Fruit fly (Drosophila melanogaster) whole organism, embryonic: ENCODE results near the gene CG5498.
A peak's percentile ranks its signal among the peaks of the same experiment; 100 is the strongest.

Experiments used
- BEAF-32 ChIP-seq: fragments of 200-800 bp; sonication (Bioruptor generic); optimal IDR thresholded peaks from 3 replicates; lab custom pipeline; 2017; ENCODE audit warnings: missing biosample characterization, missing genetic modification characterization, mild to moderate bottlenecking, moderate library complexity, missing genetic modification reagents
- Blimp-1 ChIP-seq: fragments of 200-800 bp; sonication (Bioruptor generic); optimal IDR thresholded peaks from 3 replicates; lab custom pipeline; 2018; ENCODE audit warnings: missing biosample characterization, missing genetic modification characterization, mild to moderate bottlenecking, moderate library complexity, missing genetic modification reagents
- CG11093 ChIP-seq: fragments of 200-800 bp; sonication (Bioruptor generic); IDR thresholded peaks from 3 replicates; pipeline ENCODE4 v1.3.6; 2022; ENCODE audit warnings: missing biosample characterization, missing genetic modification characterization
- CG11456 ChIP-seq: fragments of 200-800 bp; sonication (Bioruptor generic); IDR thresholded peaks from 3 replicates; pipeline ENCODE4 v1.3.6; 2022; ENCODE audit warnings: missing biosample characterization, missing genetic modification characterization
- CG12236 ChIP-seq: fragments of 200-800 bp; sonication (Bioruptor generic); optimal IDR thresholded peaks from 2 replicates; lab custom pipeline; 2016; ENCODE audit warnings: missing biosample characterization, missing genetic modification characterization
- CG12942 ChIP-seq: fragments of 200-800 bp; sonication (Bioruptor generic); optimal IDR thresholded peaks from 3 replicates; lab custom pipeline; 2016; ENCODE audit warnings: missing biosample characterization, missing genetic modification characterization
- CG13424 ChIP-seq: fragments of 200-800 bp; sonication (Bioruptor generic); optimal IDR thresholded peaks from 2 replicates; lab custom pipeline; 2019; ENCODE audit warnings: missing biosample characterization, mild to moderate bottlenecking, missing genetic modification characterization, moderate library complexity
- CG15696 ChIP-seq: fragments of 200-800 bp; sonication (Bioruptor generic); optimal IDR thresholded peaks from 2 replicates; lab custom pipeline; 2019; ENCODE audit warnings: missing biosample characterization, mild to moderate bottlenecking, missing genetic modification characterization, moderate library complexity
- CG1603 ChIP-seq: fragments of 200-800 bp; sonication (Bioruptor generic); optimal IDR thresholded peaks from 2 replicates; lab custom pipeline; 2019; ENCODE audit warnings: missing biosample characterization, mild to moderate bottlenecking, missing genetic modification characterization, moderate library complexity
- CG16813 ChIP-seq: fragments of 200-800 bp; sonication (Bioruptor generic); IDR thresholded peaks from 3 replicates; pipeline ENCODE4 v1.3.6; 2022; ENCODE audit warnings: missing biosample characterization, missing genetic modification characterization; ENCODE audit not compliant: partially characterized antibody
- CG17361 ChIP-seq: fragments of 200-800 bp; sonication (Bioruptor generic); IDR thresholded peaks from 3 replicates; pipeline ENCODE4 v1.3.6; 2022; ENCODE audit warnings: missing biosample characterization, missing genetic modification characterization
- CG2129 ChIP-seq: fragments of 200-800 bp; sonication (Bioruptor generic); IDR thresholded peaks from 2 replicates; pipeline ENCODE4 v1.3.6; 2022; ENCODE audit warnings: missing biosample characterization, missing genetic modification characterization; ENCODE audit not compliant: partially characterized antibody
- CG2875 ChIP-seq: fragments of 200-800 bp; sonication (Bioruptor generic); optimal IDR thresholded peaks from 2 replicates; lab custom pipeline; 2017; ENCODE audit warnings: missing biosample characterization, mild to moderate bottlenecking, missing genetic modification characterization, missing genetic modification reagents
- CG3065 ChIP-seq: fragments of 200-800 bp; sonication (Bioruptor generic); optimal IDR thresholded peaks from 2 replicates; lab custom pipeline; 2016; ENCODE audit warnings: missing biosample characterization, missing genetic modification characterization
- CG31388 ChIP-seq: fragments of 200-800 bp; sonication (Bioruptor generic); optimal IDR thresholded peaks from 2 replicates; lab custom pipeline; 2016; ENCODE audit warnings: missing biosample characterization, missing genetic modification characterization
- CG33557 ChIP-seq: fragments of 200-800 bp; sonication (Bioruptor generic); optimal IDR thresholded peaks from 2 replicates; lab custom pipeline; 2019; ENCODE audit warnings: missing biosample characterization, mild to moderate bottlenecking, missing genetic modification characterization, moderate library complexity
- CG6683 ChIP-seq: fragments of 200-800 bp; sonication (Bioruptor generic); optimal IDR thresholded peaks from 2 replicates; lab custom pipeline; 2017; ENCODE audit warnings: missing biosample characterization, mild to moderate bottlenecking, missing genetic modification characterization, missing genetic modification reagents
- CG9797 ChIP-seq: fragments of 200-800 bp; sonication (Bioruptor generic); optimal IDR thresholded peaks from 3 replicates; lab custom pipeline; 2018; ENCODE audit warnings: missing biosample characterization, mild to moderate bottlenecking, missing genetic modification characterization
- Chrac-16 ChIP-seq: fragments of 200-800 bp; sonication (Bioruptor generic); optimal IDR thresholded peaks from 3 replicates; lab custom pipeline; 2016; ENCODE audit warnings: missing biosample characterization, missing genetic modification characterization
- Elba2 ChIP-seq: fragments of 200-800 bp; sonication (Bioruptor generic); optimal IDR thresholded peaks from 3 replicates; lab custom pipeline; 2016; ENCODE audit warnings: missing biosample characterization, missing genetic modification characterization
- Hmr ChIP-seq: fragments of 200-800 bp; sonication (Bioruptor generic); optimal IDR thresholded peaks from 3 replicates; lab custom pipeline; 2017; ENCODE audit warnings: mild to moderate bottlenecking, missing biosample characterization, missing genetic modification reagents, missing genetic modification characterization
- Jarid2 ChIP-seq: fragments of 200-800 bp; sonication (Bioruptor generic); optimal IDR thresholded peaks from 3 replicates; lab custom pipeline; 2017; ENCODE audit warnings: mild to moderate bottlenecking, missing biosample characterization, missing genetic modification reagents, missing genetic modification characterization
- Max ChIP-seq: fragments of 200-800 bp; sonication (Bioruptor generic); optimal IDR thresholded peaks from 2 replicates; lab custom pipeline; 2016; ENCODE audit warnings: missing biosample characterization, mild to moderate bottlenecking, missing genetic modification characterization
- Mes4 ChIP-seq: fragments of 200-800 bp; sonication (Bioruptor generic); optimal IDR thresholded peaks from 2 replicates; lab custom pipeline; 2016; ENCODE audit warnings: missing biosample characterization, missing genetic modification characterization
- Myb ChIP-seq: fragments of 200-800 bp; sonication (Bioruptor generic); optimal IDR thresholded peaks from 2 replicates; lab custom pipeline; 2016; ENCODE audit warnings: missing biosample characterization, missing genetic modification characterization
- Nf-YA ChIP-seq: fragments of 200-800 bp; sonication (Bioruptor generic); IDR thresholded peaks from 2 replicates; pipeline ENCODE4 v1.3.6; 2022; ENCODE audit warnings: missing biosample characterization, missing genetic modification characterization
- Nf-YB ChIP-seq: fragments of 200-800 bp; sonication (Bioruptor generic); optimal IDR thresholded peaks from 3 replicates; lab custom pipeline; 2019; ENCODE audit warnings: missing biosample characterization, mild to moderate bottlenecking, missing genetic modification characterization, moderate library complexity
- Optix ChIP-seq: fragments of 200-800 bp; sonication (Bioruptor generic); IDR thresholded peaks from 3 replicates; pipeline ENCODE4 v1.3.6; 2022; ENCODE audit warnings: missing biosample characterization, missing genetic modification characterization
- PHDP ChIP-seq: fragments of 200-800 bp; sonication (Bioruptor generic); optimal IDR thresholded peaks from 3 replicates; lab custom pipeline; 2018; ENCODE audit warnings: missing biosample characterization, mild to moderate bottlenecking, missing genetic modification characterization, moderate library complexity
- Side ChIP-seq: fragments of 200-800 bp; sonication (Bioruptor generic); optimal IDR thresholded peaks from 2 replicates; lab custom pipeline; 2016; ENCODE audit warnings: missing biosample characterization, missing genetic modification characterization
- ac ChIP-seq: fragments of 200-800 bp; sonication (Bioruptor generic); optimal IDR thresholded peaks from 3 replicates; lab custom pipeline; 2017; ENCODE audit warnings: missing biosample characterization, mild to moderate bottlenecking, missing genetic modification characterization
- al ChIP-seq: fragments of 200-800 bp; sonication (Bioruptor generic); IDR thresholded peaks from 2 replicates; pipeline ENCODE4 v1.3.6; 2022; ENCODE audit warnings: missing biosample characterization, missing genetic modification characterization
- ase ChIP-seq: fragments of 200-800 bp; sonication (Bioruptor generic); IDR thresholded peaks from 3 replicates; pipeline ENCODE4 v1.3.6; 2022; ENCODE audit warnings: missing biosample characterization, missing genetic modification characterization
- br ChIP-seq: fragments of >200 bp; optimal IDR thresholded peaks from 2 replicates; lab custom pipeline; 2017
- cato ChIP-seq: fragments of 200-800 bp; sonication (Bioruptor generic); optimal IDR thresholded peaks from 2 replicates; lab custom pipeline; 2016; ENCODE audit warnings: missing biosample characterization, missing genetic modification characterization, borderline replicate concordance
- cg ChIP-seq: fragments of 200-800 bp; sonication (Bioruptor generic); optimal IDR thresholded peaks from 3 replicates; lab custom pipeline; 2019; ENCODE audit warnings: missing biosample characterization, mild to moderate bottlenecking, missing genetic modification characterization, moderate library complexity
- ci ChIP-seq: fragments of 200-800 bp; sonication (Bioruptor generic); IDR thresholded peaks from 3 replicates; pipeline ENCODE4 v1.3.6; 2022; ENCODE audit warnings: missing biosample characterization, missing genetic modification characterization
- esg ChIP-seq: fragments of 200-800 bp; sonication (Bioruptor generic); conservative IDR thresholded peaks from 2 replicates; pipeline ENCODE4 v1.3.6; 2022; ENCODE audit warnings: missing biosample characterization, missing genetic modification characterization
- gce ChIP-seq: fragments of 200-800 bp; sonication (Bioruptor generic); IDR thresholded peaks from 3 replicates; pipeline ENCODE4 v1.3.6; 2022; ENCODE audit warnings: missing biosample characterization, missing genetic modification characterization
- gsb-n ChIP-seq: fragments of 200-800 bp; sonication (Bioruptor generic); optimal IDR thresholded peaks from 3 replicates; lab custom pipeline; 2018; ENCODE audit warnings: missing biosample characterization, mild to moderate bottlenecking, missing genetic modification characterization
- kah ChIP-seq: fragments of 200-800 bp; sonication (Bioruptor generic); optimal IDR thresholded peaks from 2 replicates; lab custom pipeline; 2018; ENCODE audit warnings: missing biosample characterization, mild to moderate bottlenecking, missing genetic modification characterization
- p53 ChIP-seq: fragments of 200-800 bp; sonication (Bioruptor generic); optimal IDR thresholded peaks from 2 replicates; lab custom pipeline; 2016; ENCODE audit warnings: missing biosample characterization, missing genetic modification characterization
- peb ChIP-seq: fragments of 200-800 bp; sonication (Bioruptor generic); IDR thresholded peaks from 2 replicates; pipeline ENCODE4 v1.3.6; 2022; ENCODE audit warnings: missing biosample characterization, missing genetic modification characterization
- psq ChIP-seq: fragments of 200-800 bp; sonication (Bioruptor generic); optimal IDR thresholded peaks from 2 replicates; lab custom pipeline; 2017; ENCODE audit warnings: missing biosample characterization, missing genetic modification characterization
- ranshi ChIP-seq: fragments of 200-800 bp; sonication (Bioruptor generic); IDR thresholded peaks from 2 replicates; pipeline ENCODE4 v1.3.6; 2022; ENCODE audit warnings: missing biosample characterization, missing genetic modification characterization
- so ChIP-seq: fragments of 200-800 bp; sonication (Bioruptor generic); IDR thresholded peaks from 3 replicates; pipeline ENCODE4 v1.3.6; 2022; ENCODE audit warnings: missing biosample characterization, missing genetic modification characterization
- ssp ChIP-seq: fragments of 200-800 bp; sonication (Bioruptor generic); IDR thresholded peaks from 2 replicates; pipeline ENCODE4 v1.3.6; 2022; ENCODE audit warnings: missing biosample characterization, missing genetic modification characterization
- trem ChIP-seq: fragments of 200-800 bp; optimal IDR thresholded peaks from 3 replicates; lab custom pipeline; 2019; ENCODE audit warnings: missing biosample characterization, mild to moderate bottlenecking, missing genetic modification characterization, moderate library complexity
- trh ChIP-seq: fragments of 200-800 bp; sonication (Bioruptor generic); optimal IDR thresholded peaks from 2 replicates; lab custom pipeline; 2016; ENCODE audit warnings: missing biosample characterization, missing genetic modification characterization
- vvl ChIP-seq: fragments of 200-800 bp; sonication (Bioruptor generic); IDR thresholded peaks from 2 replicates; pipeline ENCODE4 v1.3.6; 2022; ENCODE audit warnings: missing biosample characterization, missing genetic modification characterization
- wdn ChIP-seq: fragments of 200-800 bp; sonication (Bioruptor generic); IDR thresholded peaks from 2 replicates; pipeline ENCODE4 v1.3.6; 2022; ENCODE audit warnings: missing biosample characterization, missing genetic modification characterization
- zen ChIP-seq: fragments of 200-800 bp; sonication (Bioruptor generic); optimal IDR thresholded peaks from 3 replicates; lab custom pipeline; 2018; ENCODE audit warnings: missing biosample characterization, mild to moderate bottlenecking, missing genetic modification characterization, moderate library complexity

Gene CG5498

DNA sequence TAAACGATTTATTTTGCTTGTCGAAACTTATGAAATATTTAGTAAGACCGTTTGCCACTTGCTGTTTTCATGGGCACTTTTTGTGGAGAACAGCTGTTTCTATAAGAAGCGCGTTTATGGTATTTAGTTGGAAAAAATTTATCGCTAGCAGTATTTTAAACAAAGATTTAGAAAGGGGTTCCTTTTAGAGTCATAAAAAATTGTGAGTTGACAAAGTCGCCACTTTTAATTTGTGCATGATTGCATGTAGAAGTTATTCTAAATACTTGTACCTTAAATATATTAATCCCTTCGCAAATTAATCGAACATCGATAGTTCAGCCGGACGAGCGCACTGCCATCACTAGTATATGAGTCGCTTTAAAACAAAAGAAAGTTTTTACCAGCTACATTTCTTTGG lies 48.4 kb upstream of the CG5498 start, which contains the start of the genes Las and Psn (continued):
- TF ChIP-seq ac (GFP tag; lab: Kevin White, UChicago) (no peak), Jarid2 (GFP tag; lab: Kevin White, UChicago) (no peak), CG1603 (tag; lab: Kevin White, UChicago) (no peak), CG2875 (no peak), CG9797 (GFP tag; lab: Kevin White, UChicago) (peak; percentile 65), peb (GFP tag; lab: Robert Waterston, UW) (no peak), CG11093 (GFP tag; lab: Robert Waterston, UW) (no peak), vvl (GFP tag; lab: Robert Waterston, UW) (peak; percentile 32; the same call in 1 of the 2 replicates), ase (GFP tag; lab: Robert Waterston, UW) (no peak), ranshi (GFP tag; lab: Robert Waterston, UW) (no peak), Hmr (GFP tag; lab: Kevin White, UChicago) (no peak), Myb (GFP tag; lab: Kevin White, UChicago) (peak; percentile 35), CG17361 (GFP tag; lab: Robert Waterston, UW) (no peak), CG12942 (GFP tag; lab: Kevin White, UChicago) (no peak), Max (GFP tag; lab: Kevin White, UChicago) (no peak), al (no peak), CG3065 (GFP tag; lab: Kevin White, UChicago) (no peak), kah (no peak), ssp (GFP tag; lab: Robert Waterston, UW) (no peak), CG13424 (tag; lab: Kevin White, UChicago) (no peak), p53 (no peak), gsb-n (no peak), Side (GFP tag; lab: Kevin White, UChicago) (no peak), zen (tag; lab: Kevin White, UChicago) (no peak), Nf-YA (no peak), CG2129 (GFP tag; lab: Robert Waterston, UW) (0 out of 2 replicates have a peak, but pooled peaks have one; percentile 36), br (lab: Kevin White, UChicago) (no peak), Mes4 (GFP tag; lab: Kevin White, UChicago) (no peak), PHDP (tag; lab: Kevin White, UChicago) (no peak), Blimp-1 (no peak), so (GFP tag; lab: Robert Waterston, UW) (no peak), ci (GFP tag; lab: Robert Waterston, UW) (no peak), trh (GFP tag; lab: Kevin White, UChicago) (no peak), Chrac-16 (GFP tag; lab: Kevin White, UChicago) (peak; percentile 0), CG31388 (GFP tag; lab: Kevin White, UChicago) (no peak), Nf-YB (no peak), CG6683 (no peak), psq (no peak), gce (no peak), Optix (GFP tag; lab: Robert Waterston, UW) (no peak), CG11456 (no peak), cato (no peak), CG16813 (GFP tag; lab: Robert Waterston, UW) (peak; percentile 59; the same call in 2 of the 3 replicates), trem (tag; lab: Kevin White, UChicago) (peak; percentile 70), cg (no peak), CG15696 (no peak), wdn (GFP tag; lab: Robert Waterston, UW) (no peak), Elba2 (no peak), CG12236 (GFP tag; lab: Kevin White, UChicago) (no peak), BEAF-32 (GFP tag; lab: Kevin White, UChicago) (peak; percentile 76), CG33557 (GFP tag; lab: Kevin White, UChicago) (no peak), esg (GFP tag; lab: Robert Waterston, UW) (no peak)
